Worm (Caenorhabditis elegans) whole organism, early embryonic: Measurements from ENCODE around the gene srg-10.

Experiments
- B0310.2 ChIP-seq: sonication (generic microtip); optimal IDR thresholded peaks from 2 replicates; lab custom pipeline; 2016; ENCODE audit warnings: mild to moderate bottlenecking, missing genetic modification characterization, missing compliant biosample characterization
- F13C5.2 ChIP-seq: sonication (generic microtip); optimal IDR thresholded peaks from 2 replicates; lab custom pipeline; 2017; ENCODE audit warnings: mild to moderate bottlenecking, missing genetic modification characterization, inconsistent platforms, missing compliant biosample characterization
- aly-1 ChIP-seq: sonication (generic microtip); optimal IDR thresholded peaks from 2 replicates; lab custom pipeline; 2016; ENCODE audit warnings: missing genetic modification characterization, missing compliant biosample characterization
- ama-1 ChIP-seq: fragments of 150-350 bp; optimal IDR thresholded peaks from 2 replicates; lab custom pipeline; 2014
- ceh-13 ChIP-seq: fragments of 200-800 bp; sonication (Bioruptor generic); optimal IDR thresholded peaks from 2 replicates; lab custom pipeline; 2018; ENCODE audit warnings: mild to moderate bottlenecking, missing genetic modification characterization, missing compliant biosample characterization
- ceh-36 ChIP-seq: sonication (generic microtip); optimal IDR thresholded peaks from 2 replicates; lab custom pipeline; 2016; ENCODE audit warnings: missing genetic modification characterization, inconsistent platforms, missing compliant biosample characterization
- ets-7 ChIP-seq: sonication (generic microtip); optimal IDR thresholded peaks from 2 replicates; lab custom pipeline; 2016; ENCODE audit warnings: missing genotype, missing genetic modification characterization, missing compliant biosample characterization
- flt-1 ChIP-seq: fragments of 200-800 bp; sonication (Bioruptor generic); IDR thresholded peaks from 2 replicates; pipeline ENCODE4 v1.3.6; 2022; ENCODE audit warnings: missing genetic modification characterization, missing compliant biosample characterization
- hmbx-1 ChIP-seq: sonication (generic microtip); optimal IDR thresholded peaks from 2 replicates; lab custom pipeline; 2016; ENCODE audit warnings: mild to moderate bottlenecking, missing genetic modification characterization, missing compliant biosample characterization
- hmg-4 ChIP-seq: fragments of 200-800 bp; sonication (Bioruptor generic); optimal IDR thresholded peaks from 2 replicates; lab custom pipeline; 2018; ENCODE audit warnings: mild to moderate bottlenecking, missing genetic modification characterization, missing compliant biosample characterization
- hnd-1 ChIP-seq: sonication (generic microtip); optimal IDR thresholded peaks from 2 replicates; lab custom pipeline; 2016; ENCODE audit warnings: missing genetic modification characterization, missing compliant biosample characterization
- pes-1 ChIP-seq: fragments of 200-800 bp; sonication (Bioruptor generic); IDR thresholded peaks from 2 replicates; pipeline ENCODE4 v1.3.6; 2022; ENCODE audit warnings: missing genetic modification reagents, missing genetic modification characterization, missing compliant biosample characterization
- scrt-1 ChIP-seq: fragments of 200-800 bp; sonication (Bioruptor generic); IDR thresholded peaks from 2 replicates; pipeline ENCODE4 v1.3.6; 2022; ENCODE audit warnings: missing genetic modification characterization, missing compliant biosample characterization
- sea-1 ChIP-seq: fragments of 200-800 bp; sonication (Bioruptor generic); conservative IDR thresholded peaks from 2 replicates; pipeline ENCODE4 v1.3.6; 2022; ENCODE audit warnings: missing genetic modification characterization, missing compliant biosample characterization
- tbx-11 ChIP-seq: fragments of 200-800 bp; sonication (Bioruptor generic); IDR thresholded peaks from 2 replicates; pipeline ENCODE4 v1.3.6; 2022; ENCODE audit warnings: missing genetic modification characterization, missing compliant biosample characterization
- tbx-37 ChIP-seq: fragments of 200-800 bp; sonication (Bioruptor generic); conservative IDR thresholded peaks from 2 replicates; pipeline ENCODE4 v1.3.6; 2022; ENCODE audit warnings: missing genetic modification reagents, missing genetic modification characterization, missing compliant biosample characterization
- tra-4 ChIP-seq: sonication (generic microtip); optimal IDR thresholded peaks from 2 replicates; lab custom pipeline; 2017; ENCODE audit warnings: missing genetic modification characterization, missing compliant biosample characterization

srg-10 gene

ce11 chrIII:4687134-4687533 lies 9.6 kb downstream of the srg-10 start:
- TF ChIP-seq hmbx-1 (tag; lab: Kevin White, UChicago) (no peak), ets-7 (tag; lab: Kevin White, UChicago) (no peak), B0310.2 (tag; lab: Kevin White, UChicago) (no peak), ceh-13 (GFP tag; lab: Kevin White, UChicago) (no peak), flt-1 (GFP tag; lab: Robert Waterston, UW) (no peak), F13C5.2 (tag; lab: Kevin White, UChicago) (no peak), ama-1 (lab: Kevin White, UChicago) (no peak), hnd-1 (tag; lab: Kevin White, UChicago) (no peak), aly-1 (tag; lab: Kevin White, UChicago) (no peak), sea-1 (GFP tag; lab: Robert Waterston, UW) (no peak), tbx-37 (no peak), tbx-11 (no peak), tra-4 (tag; lab: Kevin White, UChicago) (no peak), hmg-4 (GFP tag; lab: Kevin White, UChicago) (no peak), scrt-1 (GFP tag; lab: Robert Waterston, UW) (no peak), ceh-36 (no peak), pes-1 (GFP tag; lab: Robert Waterston, UW) (no peak)

DNA sequence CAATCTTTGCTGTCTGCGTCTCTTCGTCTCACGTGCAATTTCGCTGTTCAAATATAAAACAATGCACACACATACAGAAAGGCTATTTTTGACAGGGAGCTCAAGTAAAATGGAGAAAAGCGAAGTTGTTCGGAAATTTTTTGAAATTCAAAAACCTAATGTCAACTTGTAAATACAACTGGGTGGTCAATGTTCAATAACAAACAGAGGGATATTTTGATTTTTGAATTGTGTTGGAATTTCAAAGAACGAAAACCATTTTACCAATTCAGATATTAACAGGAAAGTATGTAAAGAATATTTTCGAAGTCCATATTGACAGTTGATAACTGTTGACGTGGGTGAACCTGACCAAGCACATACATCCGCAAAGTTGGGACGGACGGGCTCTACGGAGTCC lies 10.8 kb downstream of the srg-10 start, which contains the start of gene tag-243:
tag-243 (minus strand) TSS at position 101 of the 400 bp plus-strand sequence.
- TF ChIP-seq B0310.2 (tag; lab: Kevin White, UChicago) (no peak), tbx-37 (no peak), pes-1 (GFP tag; lab: Robert Waterston, UW) (no peak), tra-4 (tag; lab: Kevin White, UChicago) (no peak), hmg-4 (GFP tag; lab: Kevin White, UChicago) (no peak), ceh-36 (no peak), ets-7 (tag; lab: Kevin White, UChicago) (no peak), flt-1 (GFP tag; lab: Robert Waterston, UW) (no peak), scrt-1 (GFP tag; lab: Robert Waterston, UW) (no peak), hnd-1 (tag; lab: Kevin White, UChicago) (no peak), hmbx-1 (tag; lab: Kevin White, UChicago) (no peak), F13C5.2 (tag; lab: Kevin White, UChicago) (no peak)

DNA sequence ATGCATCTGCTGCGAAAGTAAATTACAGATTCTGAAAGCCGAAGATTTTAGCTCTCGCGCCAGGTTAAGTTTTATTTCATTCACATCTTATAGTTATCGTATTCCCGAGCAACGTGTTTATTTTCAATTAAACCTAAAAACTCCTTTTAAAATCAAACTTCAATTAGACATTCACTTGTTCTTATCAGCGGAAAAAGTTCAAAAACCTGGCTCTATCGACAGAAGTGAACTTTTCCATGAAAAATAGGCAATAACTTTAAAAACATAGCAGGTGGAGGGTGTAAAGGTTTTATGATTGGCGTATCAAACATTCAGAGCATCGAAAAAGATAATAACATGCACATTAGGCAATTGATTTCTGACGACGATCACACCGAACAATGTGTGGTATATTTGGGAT lies 11.4 kb downstream of the srg-10 start, which contains the start of gene ppat-1:
ppat-1 (plus strand) TSS at position 316 of the 400 bp plus-strand sequence.
- TF ChIP-seq sea-1 (GFP tag; lab: Robert Waterston, UW) (no peak), ceh-36 (no peak), hnd-1 (tag; lab: Kevin White, UChicago) (no peak), F13C5.2 (tag; lab: Kevin White, UChicago) (no peak), ama-1 (lab: Kevin White, UChicago) (no peak), tra-4 (tag; lab: Kevin White, UChicago) (no peak), tbx-11 (no peak), hmg-4 (GFP tag; lab: Kevin White, UChicago) (no peak), tbx-37 (no peak), ceh-13 (GFP tag; lab: Kevin White, UChicago) (no peak), scrt-1 (GFP tag; lab: Robert Waterston, UW) (no peak), flt-1 (GFP tag; lab: Robert Waterston, UW) (no peak), hmbx-1 (tag; lab: Kevin White, UChicago) (no peak)

DNA sequence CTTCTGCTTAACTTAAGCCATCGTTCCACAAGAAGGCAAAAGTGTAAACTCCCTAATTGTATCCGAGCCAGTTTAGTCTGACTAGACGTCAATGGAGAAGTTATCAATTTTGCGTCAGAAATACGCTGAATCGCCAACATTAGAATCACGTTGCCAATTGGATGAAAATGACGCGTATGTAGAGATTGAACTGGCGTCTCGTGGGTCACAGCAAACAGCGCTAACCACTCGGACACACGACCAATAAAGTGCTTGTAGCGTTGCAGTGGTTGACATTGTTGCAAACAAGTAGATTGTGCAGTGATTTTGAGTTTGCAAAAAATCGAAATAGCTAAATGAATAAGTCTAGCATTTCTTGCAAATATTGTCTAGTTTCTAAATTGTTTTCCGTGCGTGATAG lies 12.0 kb downstream of the srg-10 start:
- TF ChIP-seq scrt-1 (GFP tag; lab: Robert Waterston, UW) (peak; percentile 88), F13C5.2 (tag; lab: Kevin White, UChicago) (peak; percentile 41), hmg-4 (GFP tag; lab: Kevin White, UChicago) (peak; percentile 91), aly-1 (tag; lab: Kevin White, UChicago) (peak; percentile 13), ceh-13 (GFP tag; lab: Kevin White, UChicago) (peak; percentile 80), hnd-1 (tag; lab: Kevin White, UChicago) (peak; percentile 64), sea-1 (GFP tag; lab: Robert Waterston, UW) (no peak; the same call in 1 of the 2 replicates), ets-7 (tag; lab: Kevin White, UChicago) (peak; percentile 32), B0310.2 (tag; lab: Kevin White, UChicago) (peak; percentile 69), hmbx-1 (tag; lab: Kevin White, UChicago) (peak; percentile 44), tbx-37 (peak; percentile 76), pes-1 (GFP tag; lab: Robert Waterston, UW) (no peak), tbx-11 (peak; percentile 83), tra-4 (tag; lab: Kevin White, UChicago) (peak; percentile 76), flt-1 (GFP tag; lab: Robert Waterston, UW) (peak; percentile 76), ceh-36 (peak; percentile 84), ama-1 (lab: Kevin White, UChicago) (no peak)

DNA sequence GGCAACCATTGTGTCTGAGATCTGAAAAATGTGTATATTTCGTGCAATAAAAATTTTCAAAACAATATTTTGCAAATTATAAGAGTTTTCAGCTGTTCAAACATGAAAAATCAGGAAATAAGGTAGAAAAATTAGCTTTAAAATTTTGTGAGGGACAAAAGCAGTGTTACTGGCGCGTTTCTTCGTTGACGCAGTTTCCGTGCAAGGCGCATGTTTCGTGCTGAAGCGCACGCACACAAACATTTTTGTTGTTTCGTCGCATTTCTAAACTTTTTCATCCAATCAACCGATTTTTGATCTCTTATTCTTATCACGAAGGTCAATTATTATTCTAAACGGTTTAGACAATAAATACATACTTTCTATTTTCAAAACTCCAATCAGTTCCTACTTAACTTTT lies 15.7 kb downstream of the srg-10 start, which contains the start of gene nifk-1:
nifk-1 (minus strand) TSS at position 27 of the 400 bp plus-strand sequence.
- TF ChIP-seq sea-1 (GFP tag; lab: Robert Waterston, UW) (0 out of 2 replicates have a peak, but pooled peaks have one; percentile 5), scrt-1 (GFP tag; lab: Robert Waterston, UW) (peak; percentile 34; the same call in 1 of the 2 replicates), F13C5.2 (tag; lab: Kevin White, UChicago) (peak; percentile 60), flt-1 (GFP tag; lab: Robert Waterston, UW) (no peak), tbx-37 (peak; percentile 38; the same call in 1 of the 2 replicates)

DNA sequence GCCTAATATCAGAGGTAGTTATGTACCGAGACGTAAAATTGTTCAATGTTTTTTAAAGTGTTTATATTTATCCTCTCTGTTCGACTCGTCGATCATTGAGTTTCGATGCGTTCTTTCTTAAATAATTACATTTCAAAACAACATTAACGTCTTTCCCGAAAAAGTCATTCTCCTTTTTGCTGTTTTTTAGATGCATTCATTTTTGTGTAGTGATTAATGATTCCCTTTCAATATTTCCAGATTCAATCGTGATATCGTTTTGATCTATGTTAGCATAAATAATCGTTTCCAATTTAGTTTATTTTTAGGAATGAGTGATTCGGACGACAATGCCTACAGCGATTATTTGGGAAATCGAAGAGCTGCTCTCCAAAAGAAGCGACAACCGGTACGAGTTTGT lies 16.1 kb downstream of the srg-10 start, which contains the start of gene T04A8.8:
T04A8.8 (plus strand) TSS at position 301 of the 400 bp plus-strand sequence.
- no peak for TF ChIP-seq hnd-1 (tag; lab: Kevin White, UChicago)
- no peak for TF ChIP-seq ets-7 (tag; lab: Kevin White, UChicago)
- TF ChIP-seq ceh-36 = no peak
- TF ChIP-seq ceh-13 (GFP tag; lab: Kevin White, UChicago) = no peak
- TF ChIP-seq ama-1 (lab: Kevin White, UChicago) = no peak
- no peak for TF ChIP-seq sea-1 (GFP tag; lab: Robert Waterston, UW)
- no peak for TF ChIP-seq pes-1 (GFP tag; lab: Robert Waterston, UW)
- TF ChIP-seq tra-4 (tag; lab: Kevin White, UChicago) = no peak
- TF ChIP-seq tbx-11 = no peak
- TF ChIP-seq aly-1 (tag; lab: Kevin White, UChicago) = no peak
- TF ChIP-seq hmbx-1 (tag; lab: Kevin White, UChicago) = no peak
- TF ChIP-seq B0310.2 (tag; lab: Kevin White, UChicago) = no peak
- TF ChIP-seq tbx-37 = no peak
- TF ChIP-seq F13C5.2 (tag; lab: Kevin White, UChicago) = no peak
- TF ChIP-seq scrt-1 (GFP tag; lab: Robert Waterston, UW) = no peak
- no peak for TF ChIP-seq flt-1 (GFP tag; lab: Robert Waterston, UW)
- TF ChIP-seq hmg-4 (GFP tag; lab: Kevin White, UChicago) = no peak
